Worm (Caenorhabditis elegans) whole organism, L2 larva: Measurements from ENCODE around the gene ogt-1.

Experiments
- C34F6.9 ChIP-seq: fragments of 150-350 bp; optimal IDR thresholded peaks from 2 replicates; lab custom pipeline; 2014; ENCODE audit warnings: missing biosample characterization, missing genetic modification characterization
- R02D3.7 ChIP-seq: fragments of 150-350 bp; optimal IDR thresholded peaks from 2 replicates; lab custom pipeline; 2014; ENCODE audit warnings: missing biosample characterization, missing genetic modification characterization
- Y55F3AM.14 ChIP-seq: fragments of 200-800 bp; sonication (Bioruptor generic); optimal IDR thresholded peaks from 2 replicates; lab custom pipeline; 2018; ENCODE audit warnings: mild to moderate bottlenecking, missing genetic modification characterization, missing compliant biosample characterization
- ZK546.5 ChIP-seq: sonication (generic microtip); optimal IDR thresholded peaks from 2 replicates; lab custom pipeline; 2017; ENCODE audit warnings: missing biosample characterization, missing genetic modification characterization
- alr-1 ChIP-seq: fragments of 150-350 bp; optimal IDR thresholded peaks from 2 replicates; lab custom pipeline; 2014; ENCODE audit warnings: missing biosample characterization, missing genetic modification characterization
- aly-2 ChIP-seq: fragments of 150-350 bp; optimal IDR thresholded peaks from 2 replicates; lab custom pipeline; 2014; ENCODE audit warnings: missing biosample characterization, missing genetic modification characterization
- blmp-1 ChIP-seq: sonication (generic microtip); optimal IDR thresholded peaks from 2 replicates; lab custom pipeline; 2017; ENCODE audit warnings: missing genetic modification characterization, mild to moderate bottlenecking, missing compliant biosample characterization, antibody characterized with exemption, moderate library complexity; ENCODE audit not compliant: insufficient read depth
- crh-2 ChIP-seq: sonication (generic microtip); optimal IDR thresholded peaks from 2 replicates; lab custom pipeline; 2017; ENCODE audit warnings: missing biosample characterization, missing genetic modification characterization
- dmd-4 ChIP-seq: sonication (generic microtip); optimal IDR thresholded peaks from 2 replicates; lab custom pipeline; 2017; ENCODE audit warnings: missing biosample characterization, missing genetic modification characterization
- egl-27 ChIP-seq: sonication (generic microtip); optimal IDR thresholded peaks from 3 replicates; lab custom pipeline; 2017; ENCODE audit warnings: missing biosample characterization, missing genetic modification reagents, missing genetic modification characterization
- elt-1 ChIP-seq: fragments of 150-350 bp; optimal IDR thresholded peaks from 2 replicates; lab custom pipeline; 2014; ENCODE audit warnings: missing biosample characterization, missing genetic modification characterization
- elt-3 ChIP-seq: sonication (generic microtip); optimal IDR thresholded peaks from 2 replicates; lab custom pipeline; 2017; ENCODE audit warnings: missing biosample characterization, missing genetic modification characterization
- fos-1 ChIP-seq: fragments of 150-350 bp; optimal IDR thresholded peaks from 2 replicates; lab custom pipeline; 2014; ENCODE audit warnings: missing biosample characterization, missing genetic modification characterization
- lin-11 ChIP-seq: fragments of 150-350 bp; sonication (generic microtip); optimal IDR thresholded peaks from 2 replicates; lab custom pipeline; 2014; ENCODE audit warnings: missing biosample characterization, missing genetic modification characterization, inconsistent platforms, mixed read lengths
- lsy-2 ChIP-seq, 2 experiments: fragments of 150-350 bp in 1 of 2; sonication (generic microtip) in 1 of 2; optimal IDR thresholded peaks; 2 replicates each; lab custom pipeline; 2014 to 2017; ENCODE audit warnings: missing biosample characterization in 2 of 2, missing genetic modification characterization in 2 of 2
- mab-5 ChIP-seq: fragments of 150-350 bp; optimal IDR thresholded peaks from 2 replicates; lab custom pipeline; 2014; ENCODE audit warnings: missing biosample characterization, missing genetic modification characterization
- mbf-1 ChIP-seq: sonication (generic microtip); optimal IDR thresholded peaks from 2 replicates; lab custom pipeline; 2017; ENCODE audit warnings: missing biosample characterization, missing genetic modification characterization
- nhr-10 ChIP-seq: sonication (generic microtip); optimal IDR thresholded peaks from 2 replicates; lab custom pipeline; 2017; ENCODE audit warnings: missing biosample characterization, missing genetic modification characterization
- nhr-11 ChIP-seq: fragments of 150-350 bp; optimal IDR thresholded peaks from 2 replicates; lab custom pipeline; 2014; ENCODE audit warnings: missing biosample characterization, missing genetic modification characterization
- nhr-12 ChIP-seq: fragments of 150-350 bp; optimal IDR thresholded peaks from 2 replicates; lab custom pipeline; 2014; ENCODE audit warnings: missing biosample characterization, missing genetic modification characterization
- nhr-129 ChIP-seq: fragments of 150-350 bp; optimal IDR thresholded peaks from 2 replicates; lab custom pipeline; 2014; ENCODE audit warnings: missing biosample characterization, missing genetic modification characterization
- nhr-25 ChIP-seq: fragments of 150-350 bp; sonication (generic microtip); optimal IDR thresholded peaks from 3 replicates; lab custom pipeline; 2014; ENCODE audit warnings: missing biosample characterization, missing genetic modification characterization
- nhr-6 ChIP-seq: fragments of 150-350 bp; optimal IDR thresholded peaks from 2 replicates; lab custom pipeline; 2014; ENCODE audit warnings: missing biosample characterization, missing genetic modification characterization
- peb-1 ChIP-seq: fragments of 150-350 bp; optimal IDR thresholded peaks from 2 replicates; lab custom pipeline; 2014; ENCODE audit warnings: missing biosample characterization, missing genetic modification characterization
- skn-1 ChIP-seq: sonication (generic microtip); optimal IDR thresholded peaks from 2 replicates; lab custom pipeline; 2017; ENCODE audit warnings: missing biosample characterization, missing genetic modification characterization
- sma-3 ChIP-seq: sonication (generic microtip); optimal IDR thresholded peaks from 2 replicates; lab custom pipeline; 2016; ENCODE audit warnings: missing genetic modification reagents, missing genetic modification characterization, missing compliant biosample characterization
- sma-9 ChIP-seq, 2 experiments: fragments of 150-350 bp in 1 of 2; sonication (generic microtip) in 1 of 2; optimal IDR thresholded peaks; 2 replicates each; lab custom pipeline; 2014 to 2016; ENCODE audit warnings: missing genetic modification characterization in 2 of 2, mild to moderate bottlenecking in 1 of 2, missing biosample characterization in 1 of 2, missing compliant biosample characterization in 1 of 2, missing genetic modification reagents in 1 of 2, moderate library complexity in 1 of 2
- snpc-4 ChIP-seq: fragments of 150-350 bp; optimal IDR thresholded peaks from 2 replicates; lab custom pipeline; 2014; ENCODE audit warnings: missing biosample characterization, missing genetic modification characterization
- unc-39 ChIP-seq: fragments of 150-350 bp; optimal IDR thresholded peaks from 2 replicates; lab custom pipeline; 2014; ENCODE audit warnings: missing biosample characterization, missing genetic modification characterization
- unc-55 ChIP-seq: fragments of 150-350 bp; sonication (generic microtip); optimal IDR thresholded peaks from 3 replicates; lab custom pipeline; 2014; ENCODE audit warnings: missing biosample characterization, missing genetic modification reagents, missing genetic modification characterization
- zag-1 ChIP-seq: fragments of 150-350 bp; optimal IDR thresholded peaks from 2 replicates; lab custom pipeline; 2014; ENCODE audit warnings: missing biosample characterization, missing genetic modification characterization
- ztf-1 ChIP-seq: fragments of 200-800 bp; sonication (Bioruptor generic); conservative IDR thresholded peaks from 2 replicates; pipeline ENCODE4 v1.3.6; 2022; ENCODE audit warnings: missing genetic modification characterization, missing compliant biosample characterization
- ztf-4 ChIP-seq: fragments of 150-350 bp; optimal IDR thresholded peaks from 2 replicates; lab custom pipeline; 2014; ENCODE audit warnings: missing biosample characterization, missing genetic modification characterization

Gene ogt-1

DNA sequence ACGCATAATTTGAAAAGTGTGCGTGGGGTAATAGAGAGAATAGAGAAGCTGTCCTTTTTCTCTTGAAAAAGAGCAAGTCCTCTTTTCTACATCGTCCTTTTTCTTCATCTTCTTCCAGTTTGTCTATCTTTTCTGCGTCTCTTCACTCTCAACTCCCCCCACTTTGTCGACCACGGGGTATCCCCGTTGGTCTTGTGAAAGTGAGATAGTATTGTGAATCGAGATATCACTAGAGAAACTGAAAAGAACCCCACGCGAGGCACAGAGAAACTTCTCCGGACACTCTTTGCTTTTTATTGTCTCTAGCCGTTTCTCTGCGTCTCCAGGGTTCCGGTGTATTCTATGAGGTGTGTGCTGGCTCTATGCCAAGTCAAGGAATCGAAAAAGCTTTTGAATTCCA lies 2.0 kb upstream of the ogt-1 start (continued):
- TF ChIP-seq zag-1 (tag; lab: Kevin White, UChicago) (peak; percentile 93), Y55F3AM.14 (GFP tag; lab: Kevin White, UChicago) (peak; percentile 87), nhr-12 (tag; lab: Kevin White, UChicago) (no peak), unc-55 (GFP tag; lab: Kevin White, UChicago) (peak; percentile 89), sma-9 (GFP tag; optimal IDR thresholded peaks at IDR 0.05; lab: Kevin White, UChicago) (peak; percentile 98), sma-9 (tag; optimal IDR thresholded peaks at IDR 0.05; lab: Kevin White, UChicago) (peak; percentile 38), nhr-25 (tag; lab: Kevin White, UChicago) (peak; percentile 92), unc-39 (no peak), ztf-1 (GFP tag; lab: Robert Waterston, UW) (no peak), R02D3.7 (no peak), nhr-129 (tag; lab: Kevin White, UChicago) (peak; percentile 94), skn-1 (tag; lab: Kevin White, UChicago) (no peak), peb-1 (no peak), alr-1 (no peak)
- TF ChIP-seq, all 48 proteins: peak for 31

DNA sequence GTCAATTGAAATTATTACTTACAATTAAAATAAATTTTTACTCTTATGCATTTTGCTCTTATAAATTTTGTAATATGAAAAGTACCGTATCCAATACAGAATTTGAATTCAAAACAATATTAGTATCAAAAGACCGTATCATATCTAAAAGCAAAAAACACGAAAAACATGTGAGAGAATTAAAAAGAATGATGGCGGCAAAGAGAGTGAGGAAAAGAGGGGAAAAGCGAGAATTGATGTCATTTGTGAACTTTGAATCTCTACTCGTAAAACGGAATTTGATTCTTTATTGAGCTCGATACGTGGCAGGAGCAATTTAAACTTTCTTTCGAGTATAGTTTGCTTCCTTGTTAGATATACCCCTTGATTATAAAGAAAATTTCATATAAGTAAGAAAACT lies 929 bp upstream of the ogt-1 start:
- TF ChIP-seq ztf-1 (GFP tag; lab: Robert Waterston, UW) (no peak), sma-9 (GFP tag; optimal IDR thresholded peaks at IDR 0.05; lab: Kevin White, UChicago) (peak; percentile 40), sma-9 (tag; optimal IDR thresholded peaks at IDR 0.05; lab: Kevin White, UChicago) (no peak), nhr-10 (no peak), lsy-2 (tag; optimal IDR thresholded peaks at IDR 0.05; lab: Kevin White, UChicago) (no peak), skn-1 (tag; lab: Kevin White, UChicago) (peak; percentile 13), unc-55 (GFP tag; lab: Kevin White, UChicago) (peak; percentile 28), dmd-4 (tag; lab: Kevin White, UChicago) (no peak), nhr-6 (tag; lab: Kevin White, UChicago) (no peak), unc-39 (no peak), aly-2 (tag; lab: Kevin White, UChicago) (no peak), elt-3 (tag; lab: Kevin White, UChicago) (no peak), crh-2 (peak; percentile 50)

DNA sequence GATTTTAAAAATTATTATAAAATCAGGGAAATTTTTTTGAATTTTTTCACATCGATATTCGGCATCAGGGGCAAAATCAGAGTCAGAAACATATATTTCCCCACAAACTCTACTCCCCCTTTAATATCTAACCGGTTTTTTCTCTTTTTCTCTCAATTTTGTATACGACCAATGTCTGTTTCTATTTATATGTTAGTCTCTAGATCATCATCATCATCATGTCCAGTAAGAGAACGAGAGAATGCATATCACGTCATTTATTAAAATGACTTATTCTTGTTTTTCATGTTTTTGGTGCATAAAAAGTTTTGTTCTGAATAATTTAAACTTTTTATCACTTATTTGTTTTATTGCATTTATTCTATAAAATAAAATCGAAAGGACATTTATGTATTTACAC lies 1.0 kb downstream of the ogt-1 start:
- TF ChIP-seq egl-27 (tag; lab: Kevin White, UChicago) (peak; percentile 26), mab-5 (tag; lab: Kevin White, UChicago) (no peak), aly-2 (tag; lab: Kevin White, UChicago) (no peak), skn-1 (tag; lab: Kevin White, UChicago) (no peak), ztf-4 (tag; lab: Kevin White, UChicago) (peak; percentile 45), elt-1 (no peak), ZK546.5 (tag; lab: Kevin White, UChicago) (no peak), fos-1 (tag; lab: Kevin White, UChicago) (peak; percentile 0), lin-11 (no peak), mbf-1 (tag; lab: Kevin White, UChicago) (no peak), blmp-1 (no peak), C34F6.9 (no peak), nhr-25 (tag; lab: Kevin White, UChicago) (peak; percentile 56), zag-1 (tag; lab: Kevin White, UChicago) (no peak)
- TF ChIP-seq, all 48 proteins: peak for 4

DNA sequence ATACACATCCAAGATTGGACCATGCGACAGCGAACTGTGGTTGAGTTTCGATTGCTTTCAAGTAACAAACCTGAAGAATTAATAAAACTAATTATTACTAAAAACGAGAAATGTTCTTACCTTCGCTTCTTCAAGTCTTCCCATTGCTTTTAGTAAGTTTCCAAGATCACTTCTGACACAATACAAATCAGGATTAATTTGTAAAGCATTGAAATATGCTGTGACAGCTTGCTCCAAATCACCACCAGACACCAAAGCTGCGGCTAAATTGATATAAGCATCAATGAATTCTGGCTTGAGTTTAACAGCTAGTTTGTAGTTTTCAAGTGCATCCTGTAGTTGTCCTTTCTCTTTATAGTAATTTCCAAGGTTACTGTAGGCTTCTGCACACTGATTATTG lies 3.4 kb downstream of the ogt-1 start:
- no peak for TF ChIP-seq nhr-11 (tag; lab: Kevin White, UChicago)

DNA sequence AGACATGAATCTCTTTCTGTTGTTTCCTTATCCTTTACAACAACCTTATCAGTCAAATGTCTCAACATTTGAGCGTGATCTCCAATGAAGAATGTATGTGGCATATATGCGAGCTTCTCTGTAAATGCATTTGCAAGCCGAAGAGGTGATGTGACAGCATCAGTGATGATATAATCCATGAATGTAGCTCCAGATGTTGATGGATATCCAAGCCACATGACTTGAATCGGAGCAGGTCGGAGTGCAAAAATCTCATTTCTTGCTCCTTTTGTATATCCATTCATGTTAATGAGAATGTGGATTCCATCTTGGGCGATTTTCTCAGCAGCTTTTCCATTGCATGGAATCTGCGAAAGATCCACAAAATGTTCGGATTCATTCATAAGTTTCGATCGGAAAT lies 5.4 kb downstream of the ogt-1 start:
- TF ChIP-seq fos-1 (tag; lab: Kevin White, UChicago): no peak
- TF ChIP-seq sma-3 (GFP tag; lab: Kevin White, UChicago): no peak

DNA sequence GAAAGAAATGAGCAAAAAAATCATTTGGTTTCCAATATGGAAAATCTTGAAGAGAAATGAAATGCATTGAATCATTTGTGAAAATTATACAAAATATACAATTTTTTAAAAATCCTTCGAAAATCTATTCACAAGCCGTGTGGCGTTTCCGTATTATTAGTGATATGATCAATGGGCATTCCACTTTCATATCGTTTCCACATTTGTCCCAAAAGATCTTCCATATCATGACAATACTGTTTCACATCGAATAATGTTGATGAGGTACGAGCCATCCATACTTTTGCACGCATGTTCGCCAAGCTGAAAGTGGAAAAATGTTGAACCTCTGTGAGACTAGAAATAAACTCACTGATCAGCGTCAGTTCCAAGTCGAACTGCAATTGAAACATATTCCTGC lies 7.3 kb downstream of the ogt-1 start:
- TF ChIP-seq peb-1 (no peak), snpc-4 (tag; lab: Kevin White, UChicago) (no peak), sma-3 (GFP tag; lab: Kevin White, UChicago) (no peak), dmd-4 (tag; lab: Kevin White, UChicago) (no peak)
